Worm (Caenorhabditis elegans) whole organism, L4 larva: Measurements from ENCODE around the gene prx-2.

ENCODE experiments used
- F37D6.2 ChIP-seq: sonication (generic microtip); optimal IDR thresholded peaks from 2 replicates; lab custom pipeline; 2016; ENCODE audit warnings: mild to moderate bottlenecking, missing genetic modification characterization, missing compliant biosample characterization
- F44E2.7 ChIP-seq: fragments of 200-800 bp; sonication (Bioruptor generic); IDR thresholded peaks from 2 replicates; pipeline ENCODE4 v2.1.2; 2022; ENCODE audit warnings: missing genetic modification characterization, missing compliant biosample characterization
- F49E8.2 ChIP-seq: sonication (generic microtip); optimal IDR thresholded peaks from 2 replicates; lab custom pipeline; 2016; ENCODE audit warnings: missing compliant biosample characterization, mild to moderate bottlenecking, missing genetic modification characterization, borderline replicate concordance
- T20F7.1 ChIP-seq: fragments of 200-800 bp; sonication (Bioruptor generic); optimal IDR thresholded peaks from 2 replicates; lab custom pipeline; 2018; ENCODE audit warnings: mild to moderate bottlenecking, missing genetic modification characterization, missing compliant biosample characterization
- Y105C5A.15 ChIP-seq: fragments of 200-800 bp; sonication (Bioruptor generic); IDR thresholded peaks from 2 replicates; pipeline ENCODE4 v1.3.6; 2022; ENCODE audit warnings: missing genetic modification characterization, missing compliant biosample characterization
- ZK337.2 ChIP-seq: fragments of 200-800 bp; sonication (Bioruptor generic); IDR thresholded peaks from 2 replicates; pipeline ENCODE4 v1.3.6; 2022; ENCODE audit warnings: missing genetic modification reagents, missing genetic modification characterization, missing compliant biosample characterization
- ZK546.5 ChIP-seq, 2 experiments: sonication (generic microtip); optimal IDR thresholded peaks; 2 replicates each; lab custom pipeline; 2017; ENCODE audit warnings: missing biosample characterization in 2 of 2, missing genetic modification characterization in 2 of 2
- aha-1 ChIP-seq: fragments of 150-350 bp; peaks from one replicate; lab custom pipeline; 2014; ENCODE audit warnings: missing biosample characterization, missing genetic modification characterization
- ama-1 ChIP-seq: fragments of 150-350 bp; optimal IDR thresholded peaks from 2 replicates; lab custom pipeline; 2014; ENCODE audit warnings: inconsistent platforms, mixed read lengths
- cey-2 ChIP-seq: sonication (generic microtip); optimal IDR thresholded peaks from 3 replicates; lab custom pipeline; 2017; ENCODE audit warnings: missing genetic modification characterization, mild to moderate bottlenecking, missing compliant biosample characterization, antibody characterized with exemption, borderline replicate concordance; ENCODE audit not compliant: insufficient read depth
- daf-16 ChIP-seq, 3 experiments: sonication (generic microtip); optimal IDR thresholded peaks; 2 replicates each; lab custom pipeline; 2016 to 2017; ENCODE audit warnings: missing genetic modification characterization in 3 of 3, missing genetic modification reagents in 3 of 3, mild to moderate bottlenecking in 2 of 3, missing compliant biosample characterization in 2 of 3, missing biosample characterization in 1 of 3, moderate library complexity in 1 of 3
- daf-8 ChIP-seq: fragments of 200-800 bp; sonication (Bioruptor generic); IDR thresholded peaks from 2 replicates; pipeline ENCODE4 v1.3.6; 2022; ENCODE audit warnings: missing genetic modification characterization, missing compliant biosample characterization
- dmd-6 ChIP-seq: fragments of 200-800 bp; sonication (Bioruptor generic); IDR thresholded peaks from 2 replicates; pipeline ENCODE4 v1.3.6; 2022; ENCODE audit warnings: missing genetic modification reagents, missing genetic modification characterization, missing compliant biosample characterization
- dmd-9 ChIP-seq: fragments of 200-800 bp; sonication (Bioruptor generic); IDR thresholded peaks from 2 replicates; pipeline ENCODE4 v1.3.6; 2022; ENCODE audit warnings: missing genetic modification reagents, missing genetic modification characterization, missing compliant biosample characterization
- dve-1 ChIP-seq: sonication (generic microtip); optimal IDR thresholded peaks from 2 replicates; lab custom pipeline; 2017; ENCODE audit warnings: antibody characterized with exemption, mild to moderate bottlenecking, missing genetic modification characterization, missing compliant biosample characterization; ENCODE audit not compliant: insufficient read depth
- egl-43 ChIP-seq: fragments of 200-800 bp; sonication (Bioruptor generic); IDR thresholded peaks from 2 replicates; pipeline ENCODE4 v1.3.6; 2022; ENCODE audit warnings: missing genetic modification reagents, missing genetic modification characterization, missing compliant biosample characterization
- fos-1 ChIP-seq: fragments of 150-350 bp; optimal IDR thresholded peaks from 2 replicates; lab custom pipeline; 2014; ENCODE audit warnings: missing biosample characterization, missing genetic modification characterization
- hlh-11 ChIP-seq: fragments of 200-800 bp; sonication (Bioruptor generic); optimal IDR thresholded peaks from 2 replicates; lab custom pipeline; 2018; ENCODE audit warnings: mild to moderate bottlenecking, missing genetic modification characterization, missing compliant biosample characterization
- hlh-30 ChIP-seq: sonication (generic microtip); optimal IDR thresholded peaks from 2 replicates; lab custom pipeline; 2017; ENCODE audit warnings: antibody characterized with exemption, mild to moderate bottlenecking, missing genetic modification characterization, missing compliant biosample characterization; ENCODE audit not compliant: insufficient read depth
- hmg-1.1 ChIP-seq: fragments of 200-800 bp; sonication (Bioruptor generic); IDR thresholded peaks from 2 replicates; pipeline ENCODE4 v1.3.6; 2022; ENCODE audit warnings: missing genetic modification reagents, missing genetic modification characterization, missing compliant biosample characterization
- lin-13 ChIP-seq: fragments of 150-350 bp; optimal IDR thresholded peaks from 2 replicates; lab custom pipeline; 2014; ENCODE audit warnings: missing biosample characterization, missing genetic modification reagents, missing genetic modification characterization
- lin-29 ChIP-seq: fragments of 200-800 bp; sonication (Bioruptor generic); IDR thresholded peaks from 2 replicates; pipeline ENCODE4 v1.3.6; 2022; ENCODE audit warnings: missing genetic modification reagents, missing genetic modification characterization, missing compliant biosample characterization
- lin-39 ChIP-seq: fragments of 150-350 bp; optimal IDR thresholded peaks from 2 replicates; lab custom pipeline; 2014; ENCODE audit warnings: missing biosample characterization, missing genetic modification reagents, missing genetic modification characterization
- lir-3 ChIP-seq: sonication (generic microtip); optimal IDR thresholded peaks from 2 replicates; lab custom pipeline; 2016; ENCODE audit warnings: mild to moderate bottlenecking, missing genetic modification characterization, missing compliant biosample characterization
- madf-9 ChIP-seq: fragments of 200-800 bp; sonication (Bioruptor generic); conservative IDR thresholded peaks from 2 replicates; pipeline ENCODE4 v1.3.6; 2022; ENCODE audit warnings: missing genetic modification reagents, missing genetic modification characterization, missing compliant biosample characterization
- mdl-1 ChIP-seq, 2 experiments: fragments of 150-350 bp in 1 of 2; sonication (generic microtip) in 1 of 2; optimal IDR thresholded peaks; 2 replicates each; lab custom pipeline; 2014 to 2017; ENCODE audit warnings: missing biosample characterization in 2 of 2, missing genetic modification characterization in 2 of 2
- mep-1 ChIP-seq: fragments of 150-350 bp; sonication (generic microtip); optimal IDR thresholded peaks from 3 replicates; lab custom pipeline; 2014; ENCODE audit warnings: missing biosample characterization, missing genetic modification characterization
- mxl-3 ChIP-seq: fragments of 200-800 bp; sonication (Bioruptor generic); optimal IDR thresholded peaks from 2 replicates; lab custom pipeline; 2018; ENCODE audit warnings: mild to moderate bottlenecking, missing genetic modification characterization, missing compliant biosample characterization
- nhr-28 ChIP-seq: fragments of 150-350 bp; optimal IDR thresholded peaks from 2 replicates; lab custom pipeline; 2014; ENCODE audit warnings: missing biosample characterization, missing genetic modification characterization
- nhr-6 ChIP-seq: fragments of 150-350 bp; optimal IDR thresholded peaks from 2 replicates; lab custom pipeline; 2014; ENCODE audit warnings: missing biosample characterization, missing genetic modification characterization
- nhr-76 ChIP-seq: fragments of 150-350 bp; optimal IDR thresholded peaks from 2 replicates; lab custom pipeline; 2014; ENCODE audit warnings: missing biosample characterization, missing genetic modification characterization
- php-3 ChIP-seq: fragments of 200-800 bp; sonication (Bioruptor generic); IDR thresholded peaks from 2 replicates; pipeline ENCODE4 v1.3.6; 2022; ENCODE audit warnings: missing genetic modification reagents, missing genetic modification characterization, missing compliant biosample characterization
- pqm-1 ChIP-seq: sonication (generic microtip); optimal IDR thresholded peaks from 2 replicates; lab custom pipeline; 2017; ENCODE audit warnings: missing biosample characterization, missing genetic modification characterization
- rbr-2 ChIP-seq: sonication (generic microtip); optimal IDR thresholded peaks from 2 replicates; lab custom pipeline; 2016; ENCODE audit warnings: missing genotype, missing genetic modification characterization, missing compliant biosample characterization
- saeg-2 ChIP-seq: fragments of 200-800 bp; sonication (Bioruptor generic); IDR thresholded peaks from 2 replicates; pipeline ENCODE4 v1.3.6; 2022; ENCODE audit warnings: missing genetic modification reagents, missing genetic modification characterization, missing compliant biosample characterization
- set-16 ChIP-seq: fragments of 200-800 bp; sonication (Bioruptor generic); IDR thresholded peaks from 2 replicates; pipeline ENCODE4 v1.3.6; 2022; ENCODE audit warnings: missing genetic modification reagents, missing genetic modification characterization, missing compliant biosample characterization
- skn-1 ChIP-seq: fragments of 150-350 bp; optimal IDR thresholded peaks from 2 replicates; lab custom pipeline; 2014; ENCODE audit warnings: missing biosample characterization, missing genetic modification characterization
- spr-3 ChIP-seq: fragments of 200-800 bp; sonication (Bioruptor generic); optimal IDR thresholded peaks from 2 replicates; lab custom pipeline; 2018; ENCODE audit warnings: mild to moderate bottlenecking, missing genetic modification characterization, missing compliant biosample characterization
- tag-97 ChIP-seq: fragments of 200-800 bp; sonication (Bioruptor generic); IDR thresholded peaks from 2 replicates; pipeline ENCODE4 v1.3.6; 2022; ENCODE audit warnings: missing genetic modification characterization, missing compliant biosample characterization
- unc-62 ChIP-seq, 3 experiments: fragments of 150-350 bp in 1 of 3; sonication (generic microtip); optimal IDR thresholded peaks in 2 of 3; peaks in 1 of 3; 1 replicate in 1 of 3; 2 replicates in 2 of 3; lab custom pipeline; 2014 to 2017; ENCODE audit warnings: missing biosample characterization in 3 of 3, missing genetic modification characterization in 3 of 3, missing genetic modification reagents in 3 of 3, missing genotype in 1 of 3
- vab-7 ChIP-seq: fragments of 200-800 bp; sonication (Bioruptor generic); IDR thresholded peaks from 2 replicates; pipeline ENCODE4 v1.3.6; 2022; ENCODE audit warnings: missing genetic modification reagents, missing genetic modification characterization, missing compliant biosample characterization
- zfp-3 ChIP-seq: fragments of 200-800 bp; sonication (Bioruptor generic); conservative IDR thresholded peaks from 2 replicates; pipeline ENCODE4 v1.3.6; 2022; ENCODE audit warnings: missing genetic modification reagents, missing genetic modification characterization, missing compliant biosample characterization
- ztf-11 ChIP-seq: fragments of 150-350 bp; optimal IDR thresholded peaks from 2 replicates; lab custom pipeline; 2014; ENCODE audit warnings: missing biosample characterization, missing genetic modification characterization

Gene prx-2

ce11 chrIV:11623759-11624287 is 20.1 kb upstream of the prx-2 start:
- TF ChIP-seq aha-1 (tag; lab: Kevin White, UChicago) (peak; percentile 74), dmd-6 (GFP tag; lab: Robert Waterston, UW) (peak; percentile 70), daf-16 (GFP tag; optimal IDR thresholded peaks at IDR 0.05; lab: Kevin White, UChicago) (no peak), daf-16 (tag; optimal IDR thresholded peaks at IDR 0.05; lab: Kevin White, UChicago) (peak; percentile 37), nhr-28 (tag; lab: Kevin White, UChicago) (peak; percentile 61), pqm-1 (tag; lab: Kevin White, UChicago) (peak; percentile 65), ztf-11 (tag; lab: Kevin White, UChicago) (no peak), dve-1 (tag; lab: Kevin White, UChicago) (peak; percentile 67), hlh-11 (tag; lab: Kevin White, UChicago) (peak; percentile 59), saeg-2 (GFP tag; lab: Robert Waterston, UW) (no peak), lin-39 (tag; lab: Kevin White, UChicago) (no peak), dmd-9 (GFP tag; lab: Robert Waterston, UW) (no peak), unc-62 (GFP tag; optimal IDR thresholded peaks at IDR 0.05 in 1 of 2; lab: Kevin White, UChicago) (peak in 1 of 2 experiments; percentile 88), unc-62 (tag; optimal IDR thresholded peaks at IDR 0.05; lab: Kevin White, UChicago) (no peak), zfp-3 (no peak), hlh-30 (tag; lab: Kevin White, UChicago) (peak; percentile 32)

- TF ChIP-seq aha-1 (tag; lab: Kevin White, UChicago) (peak; percentile 41), vab-7 (GFP tag; lab: Robert Waterston, UW) (no peak)
- TF ChIP-seq, all 104 proteins: peak for 1
These were observed 18.4 kb upstream of the prx-2 start, which contains the start of gene lys-5 for ce11 chrIV:11625482-11625881. lys-5 (minus strand) TSS chrIV:11625582.

DNA sequence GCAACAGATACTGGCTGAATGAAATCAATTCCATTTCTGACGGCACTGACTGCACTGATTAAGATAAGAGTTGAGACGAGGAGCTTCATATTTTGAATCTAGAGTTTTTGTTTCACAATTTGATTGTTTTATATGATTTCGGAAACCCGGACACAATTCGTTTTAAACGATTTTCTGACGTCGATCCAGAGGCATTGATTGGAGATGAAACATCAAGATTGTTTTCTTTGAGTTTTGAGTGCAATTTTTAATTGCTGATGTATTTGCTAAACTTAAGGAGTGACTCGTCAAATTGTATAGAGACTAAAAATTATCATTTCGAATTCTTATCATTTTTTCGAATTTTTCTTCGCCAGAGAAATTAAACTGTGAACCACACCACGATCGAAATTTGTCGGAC is 16.1 kb upstream of the prx-2 start, which contains the start of gene lys-6:
Gene lys-6, minus strand, starts transcription at position 101 of the 400 bp plus-strand sequence.
- TF ChIP-seq ZK337.2 (GFP tag; lab: Robert Waterston, UW): no peak
- no peak for TF ChIP-seq daf-8
- TF ChIP-seq nhr-76: no peak
- no peak for TF ChIP-seq tag-97 (GFP tag; lab: Robert Waterston, UW)
- TF ChIP-seq ZK546.5 (tag; optimal IDR thresholded peaks at IDR 0.05; lab: Kevin White, UChicago): no peak
- no peak for TF ChIP-seq hlh-11 (tag; lab: Kevin White, UChicago)
- no peak for TF ChIP-seq fos-1 (tag; lab: Kevin White, UChicago)
- no peak for TF ChIP-seq F37D6.2 (tag; lab: Kevin White, UChicago)
- TF ChIP-seq rbr-2 (tag; lab: Kevin White, UChicago): no peak
- TF ChIP-seq php-3: no peak
- TF ChIP-seq mep-1 (tag; lab: Kevin White, UChicago): no peak
- TF ChIP-seq nhr-6 (tag; lab: Kevin White, UChicago): no peak
- TF ChIP-seq Y105C5A.15 (GFP tag; lab: Robert Waterston, UW): no peak
- no peak for TF ChIP-seq daf-16 (GFP tag; optimal IDR thresholded peaks at IDR 0.05; lab: Kevin White, UChicago)
- TF ChIP-seq daf-16 (tag; optimal IDR thresholded peaks at IDR 0.05; lab: Kevin White, UChicago): no peak
- TF ChIP-seq lir-3 (tag; lab: Kevin White, UChicago): no peak
- TF ChIP-seq mxl-3 (GFP tag; lab: Kevin White, UChicago): no peak
- TF ChIP-seq skn-1 (tag; lab: Kevin White, UChicago): no peak
- TF ChIP-seq aha-1 (tag; lab: Kevin White, UChicago): no peak
- TF ChIP-seq mdl-1 (tag; optimal IDR thresholded peaks at IDR 0.05; lab: Kevin White, UChicago): no peak
- TF ChIP-seq F44E2.7 (GFP tag; lab: Robert Waterston, UW): no peak
- TF ChIP-seq, all 104 proteins: peak for 0

- TF ChIP-seq lir-3 (tag; lab: Kevin White, UChicago): no peak
- TF ChIP-seq lin-29 (GFP tag; lab: Robert Waterston, UW): no peak
- TF ChIP-seq ama-1 (lab: Kevin White, UChicago): no peak
- no peak for TF ChIP-seq madf-9
- no peak for TF ChIP-seq mxl-3 (GFP tag; lab: Kevin White, UChicago)
- no peak for TF ChIP-seq tag-97 (GFP tag; lab: Robert Waterston, UW)
- no peak for TF ChIP-seq set-16 (GFP tag; lab: Robert Waterston, UW)
- no peak for TF ChIP-seq php-3
- no peak for TF ChIP-seq nhr-6 (tag; lab: Kevin White, UChicago)
- no peak for TF ChIP-seq vab-7 (GFP tag; lab: Robert Waterston, UW)
- no peak for TF ChIP-seq egl-43 (GFP tag; lab: Robert Waterston, UW)
- no peak for TF ChIP-seq cey-2
- TF ChIP-seq F37D6.2 (tag; lab: Kevin White, UChicago): no peak
- TF ChIP-seq F49E8.2 (tag; lab: Kevin White, UChicago): no peak
- TF ChIP-seq spr-3 (GFP tag; lab: Kevin White, UChicago): no peak
- no peak for TF ChIP-seq T20F7.1 (GFP tag; lab: Kevin White, UChicago)
- TF ChIP-seq lin-13 (GFP tag; lab: Kevin White, UChicago): no peak
- no peak for TF ChIP-seq hmg-1.1 (GFP tag; lab: Robert Waterston, UW)
These were observed 12.2 kb upstream of the prx-2 start, which contains the start of gene F58B3.4 for ce11 chrIV:11631750-11632149. F58B3.4 (minus strand) TSS chrIV:11631850.
